Fruit fly (Drosophila melanogaster) whole organism, embryonic: ENCODE results near the gene CG14695.

Experiments
- Blimp-1 ChIP-seq: fragments of 200-800 bp; sonication (Bioruptor generic); optimal IDR thresholded peaks from 3 replicates; lab custom pipeline; 2018; ENCODE audit warnings: missing biosample characterization, missing genetic modification characterization, mild to moderate bottlenecking, moderate library complexity, missing genetic modification reagents
- CG11560 ChIP-seq: fragments of 200-800 bp; sonication (Bioruptor generic); IDR thresholded peaks from 3 replicates; pipeline ENCODE4 v1.3.6; 2022; ENCODE audit warnings: missing biosample characterization, missing genetic modification characterization
- CG11696 ChIP-seq: fragments of 200-800 bp; sonication (Bioruptor generic); IDR thresholded peaks from 2 replicates; pipeline ENCODE4 v1.3.6; 2022; ENCODE audit warnings: missing biosample characterization, missing genetic modification characterization
- CG12236 ChIP-seq: fragments of 200-800 bp; sonication (Bioruptor generic); optimal IDR thresholded peaks from 2 replicates; lab custom pipeline; 2016; ENCODE audit warnings: missing biosample characterization, missing genetic modification characterization
- CG12659 ChIP-seq: fragments of 200-800 bp; sonication (Bioruptor generic); optimal IDR thresholded peaks from 3 replicates; lab custom pipeline; 2017; ENCODE audit warnings: mild to moderate bottlenecking, missing biosample characterization, missing genetic modification reagents, missing genetic modification characterization
- CG14710 ChIP-seq: fragments of 200-800 bp; sonication (Bioruptor generic); optimal IDR thresholded peaks from 3 replicates; lab custom pipeline; 2019; ENCODE audit warnings: missing biosample characterization, mild to moderate bottlenecking, missing genetic modification characterization, moderate library complexity
- CG1603 ChIP-seq: fragments of 200-800 bp; sonication (Bioruptor generic); optimal IDR thresholded peaks from 2 replicates; lab custom pipeline; 2019; ENCODE audit warnings: missing biosample characterization, mild to moderate bottlenecking, missing genetic modification characterization, moderate library complexity
- CG1647 ChIP-seq: fragments of 200-800 bp; sonication (Bioruptor generic); optimal IDR thresholded peaks from 3 replicates; lab custom pipeline; 2016; ENCODE audit warnings: missing biosample characterization, missing genetic modification characterization
- CG2202 ChIP-seq: fragments of 200-800 bp; sonication (Bioruptor generic); optimal IDR thresholded peaks from 2 replicates; lab custom pipeline; 2018; ENCODE audit warnings: missing biosample characterization, mild to moderate bottlenecking, missing genetic modification characterization
- CG31365 ChIP-seq: fragments of 200-800 bp; sonication (Bioruptor generic); optimal IDR thresholded peaks from 2 replicates; lab custom pipeline; 2018; ENCODE audit warnings: missing biosample characterization, mild to moderate bottlenecking, missing genetic modification characterization
- CG31388 ChIP-seq: fragments of 200-800 bp; sonication (Bioruptor generic); optimal IDR thresholded peaks from 2 replicates; lab custom pipeline; 2016; ENCODE audit warnings: missing biosample characterization, missing genetic modification characterization
- CG34224 ChIP-seq: fragments of 200-800 bp; sonication (Bioruptor generic); IDR thresholded peaks from 3 replicates; pipeline ENCODE4 v1.3.6; 2022; ENCODE audit warnings: missing biosample characterization, missing genetic modification characterization; ENCODE audit not compliant: partially characterized antibody
- CG6254 ChIP-seq: fragments of 200-800 bp; sonication (Bioruptor generic); optimal IDR thresholded peaks from 3 replicates; lab custom pipeline; 2017; ENCODE audit warnings: mild to moderate bottlenecking, missing biosample characterization, missing genetic modification reagents, missing genetic modification characterization
- CG7786 ChIP-seq: fragments of 200-800 bp; sonication (Bioruptor generic); optimal IDR thresholded peaks from 2 replicates; lab custom pipeline; 2016; ENCODE audit warnings: missing biosample characterization, missing genetic modification characterization
- CHES-1-like ChIP-seq: fragments of 200-800 bp; sonication (Bioruptor generic); optimal IDR thresholded peaks from 2 replicates; lab custom pipeline; 2016; ENCODE audit warnings: missing biosample characterization, missing genetic modification characterization
- CkIIα-i1 ChIP-seq: fragments of 200-800 bp; sonication (Bioruptor generic); IDR thresholded peaks from 2 replicates; pipeline ENCODE4 v1.3.6; 2022; ENCODE audit warnings: missing biosample characterization, missing genetic modification characterization
- Deaf1 ChIP-seq: fragments of 200-800 bp; optimal IDR thresholded peaks from 3 replicates; lab custom pipeline; 2019; ENCODE audit warnings: missing biosample characterization, mild to moderate bottlenecking, missing genetic modification characterization, moderate library complexity
- GATAe ChIP-seq: fragments of 200-800 bp; sonication (Bioruptor generic); conservative IDR thresholded peaks from 2 replicates; pipeline ENCODE4 v1.3.6; 2022; ENCODE audit warnings: missing biosample characterization, missing genetic modification characterization
- Hr3 ChIP-seq: fragments of 200-800 bp; sonication (Bioruptor generic); optimal IDR thresholded peaks from 3 replicates; lab custom pipeline; 2016; ENCODE audit warnings: missing biosample characterization, missing genetic modification characterization
- Lpt ChIP-seq: fragments of >200 bp; optimal IDR thresholded peaks from 2 replicates; lab custom pipeline; 2018; ENCODE audit warnings: missing biosample characterization, missing genetic modification characterization
- NC2α ChIP-seq: fragments of 200-800 bp; sonication (Bioruptor generic); optimal IDR thresholded peaks from 2 replicates; lab custom pipeline; 2016; ENCODE audit warnings: missing biosample characterization, missing genetic modification characterization
- Rx ChIP-seq: fragments of 200-800 bp; sonication (Bioruptor generic); IDR thresholded peaks from 2 replicates; pipeline ENCODE4 v1.3.6; 2022; ENCODE audit warnings: missing biosample characterization, missing genetic modification characterization
- Scr ChIP-seq: fragments of 200-800 bp; sonication (Bioruptor generic); IDR thresholded peaks from 2 replicates; pipeline ENCODE4 v1.3.6; 2022; ENCODE audit warnings: missing biosample characterization, missing genetic modification characterization; ENCODE audit not compliant: partially characterized antibody
- Stat92E ChIP-seq, 3 experiments: fragments of >200 bp in 2 of 3; fragments of 200-800 bp in 1 of 3; sonication (Bioruptor generic) in 1 of 3; optimal IDR thresholded peaks; 2 replicates each; lab custom pipeline; 2017 to 2019; ENCODE audit warnings: missing biosample characterization in 3 of 3, missing genetic modification characterization in 3 of 3, mild to moderate bottlenecking in 1 of 3, moderate library complexity in 1 of 3
- Xbp1 ChIP-seq: fragments of 200-800 bp; sonication (Bioruptor generic); optimal IDR thresholded peaks from 3 replicates; lab custom pipeline; 2016; ENCODE audit warnings: missing biosample characterization, mild to moderate bottlenecking, missing genetic modification characterization
- Xrp1 ChIP-seq: fragments of 200-800 bp; sonication (Bioruptor generic); IDR thresholded peaks from 2 replicates; pipeline ENCODE4 v1.3.6; 2022; ENCODE audit warnings: missing biosample characterization, missing genetic modification characterization
- cato ChIP-seq: fragments of 200-800 bp; sonication (Bioruptor generic); optimal IDR thresholded peaks from 2 replicates; lab custom pipeline; 2016; ENCODE audit warnings: missing biosample characterization, missing genetic modification characterization, borderline replicate concordance
- chn ChIP-seq: fragments of 200-800 bp; sonication (Bioruptor generic); optimal IDR thresholded peaks from 2 replicates; lab custom pipeline; 2016; ENCODE audit warnings: missing biosample characterization, missing genetic modification characterization
- dan ChIP-seq: fragments of 200-800 bp; sonication (Bioruptor generic); IDR thresholded peaks from 2 replicates; pipeline ENCODE4 v1.3.6; 2022; ENCODE audit warnings: missing biosample characterization, missing genetic modification characterization
- danr ChIP-seq: fragments of 200-800 bp; sonication (Bioruptor generic); IDR thresholded peaks from 2 replicates; pipeline ENCODE4 v1.3.6; 2022; ENCODE audit warnings: missing biosample characterization, missing genetic modification characterization
- dmrt99B ChIP-seq: fragments of 200-800 bp; sonication (Bioruptor generic); optimal IDR thresholded peaks from 2 replicates; lab custom pipeline; 2018; ENCODE audit warnings: missing biosample characterization, mild to moderate bottlenecking, missing genetic modification characterization, moderate library complexity
- dysf ChIP-seq: fragments of 200-800 bp; sonication (Bioruptor generic); IDR thresholded peaks from 3 replicates; pipeline ENCODE4 v1.3.6; 2022; ENCODE audit warnings: missing biosample characterization, missing genetic modification characterization
- ewg ChIP-seq: fragments of 200-800 bp; sonication (Bioruptor generic); optimal IDR thresholded peaks from 3 replicates; lab custom pipeline; 2017; ENCODE audit warnings: mild to moderate bottlenecking, missing biosample characterization, missing genetic modification reagents, missing genetic modification characterization
- fd96Cb ChIP-seq: fragments of 200-800 bp; sonication (Bioruptor generic); optimal IDR thresholded peaks from 2 replicates; lab custom pipeline; 2018; ENCODE audit warnings: missing biosample characterization, mild to moderate bottlenecking, missing genetic modification characterization, moderate library complexity
- ftz-f1 ChIP-seq: fragments of 200-800 bp; sonication (Bioruptor generic); optimal IDR thresholded peaks from 2 replicates; lab custom pipeline; 2016; ENCODE audit warnings: missing biosample characterization, missing genetic modification characterization
- gro ChIP-seq: fragments of 200-800 bp; sonication (Bioruptor generic); optimal IDR thresholded peaks from 2 replicates; lab custom pipeline; 2016; ENCODE audit warnings: missing biosample characterization, missing genetic modification characterization
- gsb-n ChIP-seq: fragments of 200-800 bp; sonication (Bioruptor generic); optimal IDR thresholded peaks from 3 replicates; lab custom pipeline; 2018; ENCODE audit warnings: missing biosample characterization, mild to moderate bottlenecking, missing genetic modification characterization
- lov ChIP-seq, 2 experiments: fragments of 200-800 bp in 1 of 2; fragments of >200 bp in 1 of 2; sonication (Bioruptor generic) in 1 of 2; IDR thresholded peaks in 1 of 2; optimal IDR thresholded peaks in 1 of 2; 2 replicates in 1 of 2; 3 replicates in 1 of 2; pipeline versions ENCODE4 v1.3.6 to Lab custom; 2017 to 2022; ENCODE audit warnings: missing biosample characterization in 1 of 2, missing genetic modification characterization in 1 of 2
- nerfin-1 ChIP-seq: fragments of 200-800 bp; sonication (Bioruptor generic); optimal IDR thresholded peaks from 3 replicates; lab custom pipeline; 2019; ENCODE audit warnings: missing biosample characterization, mild to moderate bottlenecking, missing genetic modification characterization, moderate library complexity
- ro ChIP-seq: fragments of 200-800 bp; sonication (Bioruptor generic); IDR thresholded peaks from 2 replicates; pipeline ENCODE4 v1.3.6; 2022; ENCODE audit warnings: missing biosample characterization, missing genetic modification characterization
- salm ChIP-seq: fragments of 200-800 bp; sonication (Bioruptor generic); optimal IDR thresholded peaks from 2 replicates; lab custom pipeline; 2018; ENCODE audit warnings: missing biosample characterization, mild to moderate bottlenecking, missing genetic modification characterization
- schlank ChIP-seq: fragments of 200-800 bp; sonication (Bioruptor generic); optimal IDR thresholded peaks from 2 replicates; lab custom pipeline; 2018; ENCODE audit warnings: missing biosample characterization, mild to moderate bottlenecking, missing genetic modification characterization
- shn ChIP-seq: fragments of 200-800 bp; sonication (Bioruptor generic); optimal IDR thresholded peaks from 3 replicates; lab custom pipeline; 2016; ENCODE audit warnings: missing biosample characterization, missing genetic modification characterization
- sima ChIP-seq: fragments of 200-800 bp; sonication (Bioruptor generic); optimal IDR thresholded peaks from 2 replicates; lab custom pipeline; 2016; ENCODE audit warnings: missing biosample characterization, missing genetic modification characterization
- sisA ChIP-seq: fragments of 200-800 bp; sonication (Bioruptor generic); IDR thresholded peaks from 2 replicates; pipeline ENCODE4 v1.3.6; 2022; ENCODE audit warnings: missing biosample characterization, missing genetic modification characterization
- stc ChIP-seq: fragments of 200-800 bp; sonication (Bioruptor generic); IDR thresholded peaks from 2 replicates; pipeline ENCODE4 v1.3.6; 2022; ENCODE audit warnings: missing biosample characterization, missing genetic modification characterization
- stwl ChIP-seq: fragments of 200-800 bp; sonication (Bioruptor generic); optimal IDR thresholded peaks from 3 replicates; lab custom pipeline; 2018; ENCODE audit warnings: missing biosample characterization, mild to moderate bottlenecking, missing genetic modification characterization, moderate library complexity
- tna ChIP-seq: fragments of 200-800 bp; sonication (Bioruptor generic); IDR thresholded peaks from 2 replicates; pipeline ENCODE4 v1.3.6; 2022; ENCODE audit warnings: missing biosample characterization, missing genetic modification characterization; ENCODE audit not compliant: partially characterized antibody
- vfl ChIP-seq: fragments of 200-800 bp; sonication (Bioruptor generic); optimal IDR thresholded peaks from 2 replicates; lab custom pipeline; 2016; ENCODE audit warnings: missing biosample characterization, missing genetic modification characterization
- zen ChIP-seq: fragments of 200-800 bp; sonication (Bioruptor generic); optimal IDR thresholded peaks from 3 replicates; lab custom pipeline; 2018; ENCODE audit warnings: missing biosample characterization, mild to moderate bottlenecking, missing genetic modification characterization, moderate library complexity

Gene CG14695

DNA sequence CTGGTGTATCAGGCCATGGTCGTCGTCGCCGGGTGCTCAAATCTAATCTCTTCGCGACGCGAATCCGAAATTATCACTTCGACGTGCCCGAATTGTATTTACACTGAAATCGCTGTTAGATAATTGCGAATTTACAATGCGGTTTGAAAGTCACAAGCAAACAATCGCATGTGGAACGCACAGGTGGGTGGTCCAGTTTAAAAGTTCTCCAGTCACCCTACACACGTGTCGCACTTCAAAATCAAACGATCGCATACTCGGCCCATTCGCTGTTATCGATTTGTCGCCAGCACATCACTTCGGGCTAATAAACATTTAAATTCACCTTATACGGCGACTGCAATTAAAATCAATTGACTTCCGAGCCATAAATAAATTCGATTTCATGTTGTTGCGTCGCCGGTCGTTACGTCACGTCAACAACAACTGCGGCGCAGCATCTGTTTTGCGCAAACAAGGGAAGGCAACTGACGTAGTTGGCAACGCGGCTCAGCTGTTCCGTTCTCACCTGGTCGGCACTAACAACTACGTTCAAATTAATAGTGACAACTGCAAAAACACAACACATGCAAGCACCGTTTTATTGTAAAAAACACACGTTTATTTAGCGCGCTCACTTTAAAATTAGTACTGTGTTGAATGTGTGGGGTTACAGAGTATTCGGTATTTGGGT lies 16.2 kb downstream of the CG14695 start, which contains the start of gene CG6574 (continued):
- TF ChIP-seq dysf (GFP tag; lab: Robert Waterston, UW) (no peak), Deaf1 (tag; lab: Kevin White, UChicago) (no peak), CG1647 (GFP tag; lab: Kevin White, UChicago) (no peak), CkIIα-i1 (GFP tag; lab: Robert Waterston, UW) (no peak), ro (GFP tag; lab: Robert Waterston, UW) (no peak), CG11560 (tag; lab: Robert Waterston, UW) (no peak), CHES-1-like (no peak), Hr3 (GFP tag; lab: Kevin White, UChicago) (no peak), Xbp1 (GFP tag; lab: Kevin White, UChicago) (no peak), ewg (no peak), Rx (GFP tag; lab: Robert Waterston, UW) (no peak), NC2α (no peak), nerfin-1 (no peak), ftz-f1 (no peak), Blimp-1 (no peak), CG14710 (tag; lab: Kevin White, UChicago) (peak; percentile 15), zen (no peak), danr (GFP tag; lab: Robert Waterston, UW) (no peak), dan (GFP tag; lab: Robert Waterston, UW) (no peak), lov (optimal IDR thresholded peaks at IDR 0.05; lab: Kevin White, UChicago) (no peak), lov (GFP tag; IDR thresholded peaks at IDR 0.05; lab: Robert Waterston, UW) (no peak), dmrt99B (tag; lab: Kevin White, UChicago) (no peak), Stat92E (GFP tag; optimal IDR thresholded peaks at IDR 0.05; lab: Kevin White, UChicago) (no peak), schlank (tag; lab: Kevin White, UChicago) (no peak), tna (GFP tag; lab: Robert Waterston, UW) (no peak), sisA (no peak), fd96Cb (tag; lab: Kevin White, UChicago) (no peak), CG2202 (tag; lab: Kevin White, UChicago) (no peak), CG34224 (no peak), vfl (GFP tag; lab: Kevin White, UChicago) (no peak), stwl (tag; lab: Kevin White, UChicago) (peak; percentile 11), CG31388 (GFP tag; lab: Kevin White, UChicago) (no peak), Lpt (GFP tag; lab: Kevin White, UChicago) (no peak), CG7786 (GFP tag; lab: Kevin White, UChicago) (no peak), chn (no peak), CG12236 (no peak), Xrp1 (GFP tag; lab: Robert Waterston, UW) (peak; percentile 22; the same call in 1 of the 2 replicates), salm (no peak), CG12659 (GFP tag; lab: Kevin White, UChicago) (no peak), sima (GFP tag; lab: Kevin White, UChicago) (no peak), shn (GFP tag; lab: Kevin White, UChicago) (no peak), cato (no peak), CG6254 (GFP tag; lab: Kevin White, UChicago) (peak; percentile 36), stc (no peak), Scr (GFP tag; lab: Robert Waterston, UW) (no peak), GATAe (no peak), gsb-n (tag; lab: Kevin White, UChicago) (no peak), CG31365 (tag; lab: Kevin White, UChicago) (peak; percentile 34), CG11696 (GFP tag; lab: Robert Waterston, UW) (peak; percentile 95), gro (GFP tag; lab: Kevin White, UChicago) (peak; percentile 6), CG1603 (tag; lab: Kevin White, UChicago) (peak; percentile 19)
